Worm (Caenorhabditis elegans) whole organism, L4 larva: ENCODE measurements around the gene C16C8.16.
"Not testable (repeated sequence)": the region's sequence is repeated elsewhere in the genome, so short reads cannot be mapped to it uniquely, and the experiment has no call there.

Source experiments
- ama-1 ChIP-seq: fragments of 150-350 bp; optimal IDR thresholded peaks from 2 replicates; lab custom pipeline; 2014; ENCODE audit warnings: inconsistent platforms, mixed read lengths
- ceh-20 ChIP-seq: fragments of 200-800 bp; sonication (Bioruptor generic); IDR thresholded peaks from 2 replicates; pipeline ENCODE4 v1.3.6; 2022; ENCODE audit warnings: missing genetic modification reagents, missing genetic modification characterization, missing compliant biosample characterization
- vab-7 ChIP-seq: fragments of 200-800 bp; sonication (Bioruptor generic); IDR thresholded peaks from 2 replicates; pipeline ENCODE4 v1.3.6; 2022; ENCODE audit warnings: missing genetic modification reagents, missing genetic modification characterization, missing compliant biosample characterization

The C16C8.16 gene

DNA sequence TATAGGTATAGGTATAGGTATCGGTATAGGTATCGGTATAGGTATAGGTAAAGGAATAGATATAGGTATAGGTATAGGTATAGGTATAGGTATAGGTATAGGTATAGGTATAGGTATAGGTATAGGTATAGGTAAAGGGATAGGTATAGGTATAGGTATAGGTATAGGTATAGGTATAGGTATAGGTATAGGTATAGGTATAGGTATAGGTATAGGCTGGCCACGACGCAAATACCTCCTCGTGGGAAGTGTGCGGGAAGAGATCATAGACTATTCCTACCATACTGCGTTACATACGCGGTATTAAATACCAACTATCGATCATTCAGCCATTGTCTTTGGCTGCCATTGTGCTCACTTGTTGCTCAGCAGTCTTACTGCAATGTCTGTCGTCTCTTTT, 45.2 kb downstream of the C16C8.16 start, which contains the start of gene fbxb-112:
Gene fbxb-112 (plus strand): TSS at position 301 of the 400 bp plus-strand sequence.
- TF ChIP-seq vab-7 (GFP tag; lab: Robert Waterston, UW); ama-1; ceh-20 (GFP tag; lab: Robert Waterston, UW): not testable (repeated sequence)
